Fruit fly (Drosophila melanogaster): Measurements from ENCODE around the gene CG14042.
A peak's percentile ranks its signal among the peaks of the same experiment; 100 is the strongest.

Gene CG14042

dm6 chr2L:5063936-5064335 is 26.4 kb downstream of the CG14042 start (continued):
- TF ChIP-seq hb (GFP tag; IDR thresholded peaks at IDR 0.05; ENCODE audit: partially characterized antibody) (no peak), wdn (GFP tag; IDR thresholded peaks at IDR 0.05) (no peak), CHES-1-like (GFP tag; optimal IDR thresholded peaks at IDR 0.05) (no peak), CG7839 (tag; optimal IDR thresholded peaks at IDR 0.05) (no peak), stc (GFP tag; IDR thresholded peaks at IDR 0.05) (no peak), Xrp1 (GFP tag; IDR thresholded peaks at IDR 0.05) (no peak), sqz (GFP tag; optimal IDR thresholded peaks at IDR 0.05) (peak; percentile 55), chn (GFP tag; optimal IDR thresholded peaks at IDR 0.05) (no peak), hkb (optimal IDR thresholded peaks at IDR 0.05) (no peak), hkb (GFP tag; IDR thresholded peaks at IDR 0.05) (no peak), Doc3 (GFP tag; IDR thresholded peaks at IDR 0.05; ENCODE audit: partially characterized antibody) (no peak), CG2875 (GFP tag; optimal IDR thresholded peaks at IDR 0.05) (no peak), CG10654 (GFP tag; optimal IDR thresholded peaks at IDR 0.05) (no peak), Asciz (GFP tag; optimal IDR thresholded peaks at IDR 0.05) (no peak), ewg (GFP tag; optimal IDR thresholded peaks at IDR 0.05) (peak; percentile 81), CG15514 (GFP tag; optimal IDR thresholded peaks at IDR 0.05) (peak; percentile 36), Ets97D (GFP tag; optimal IDR thresholded peaks at IDR 0.05) (no peak), zf30C (GFP tag; optimal IDR thresholded peaks at IDR 0.05) (no peak), D19B (GFP tag; optimal IDR thresholded peaks at IDR 0.05) (no peak), rib (GFP tag; IDR thresholded peaks at IDR 0.05) (0 out of 2 replicates have a peak, but pooled peaks have one; percentile 41), al (GFP tag; IDR thresholded peaks at IDR 0.05) (no peak), pzg (GFP tag; optimal IDR thresholded peaks at IDR 0.05) (peak; percentile 14), CG17359 (tag; optimal IDR thresholded peaks at IDR 0.05) (no peak), inv (GFP tag; IDR thresholded peaks at IDR 0.05; ENCODE audit: partially characterized antibody) (no peak), E2f2 (GFP tag; IDR thresholded peaks at IDR 0.05) (no peak), Fer1 (GFP tag; optimal IDR thresholded peaks at IDR 0.05) (peak; percentile 52), CG34376 (GFP tag; optimal IDR thresholded peaks at IDR 0.05) (peak; percentile 50), CG12942 (GFP tag; optimal IDR thresholded peaks at IDR 0.05) (no peak), CG10543 (GFP tag; optimal IDR thresholded peaks at IDR 0.05) (peak; percentile 51), sim (GFP tag; IDR thresholded peaks at IDR 0.05) (no peak), scrt (GFP tag; optimal IDR thresholded peaks at IDR 0.05) (peak; percentile 55), pros (GFP tag; optimal IDR thresholded peaks at IDR 0.05) (peak; percentile 58), CG31441 (GFP tag; IDR thresholded peaks at IDR 0.05) (no peak), HHEX (GFP tag; optimal IDR thresholded peaks at IDR 0.05) (no peak), CG2120 (GFP tag; optimal IDR thresholded peaks at IDR 0.05) (no peak), CG17912 (GFP tag; optimal IDR thresholded peaks at IDR 0.05) (no peak), chif (GFP tag; optimal IDR thresholded peaks at IDR 0.05) (no peak), knrl (GFP tag; IDR thresholded peaks at IDR 0.05; ENCODE audit: partially characterized antibody) (no peak), gem (tag; optimal IDR thresholded peaks at IDR 0.05) (no peak), seq (GFP tag; IDR thresholded peaks at IDR 0.05) (peak; percentile 43; the same call in 1 of the 2 replicates), wek (GFP tag; optimal IDR thresholded peaks at IDR 0.05) (peak; percentile 26), Hey (tag; optimal IDR thresholded peaks at IDR 0.05) (no peak), Dp (GFP tag; optimal IDR thresholded peaks at IDR 0.05) (no peak), lab (GFP tag; optimal IDR thresholded peaks at IDR 0.05) (peak; percentile 56), ci (GFP tag; IDR thresholded peaks at IDR 0.05) (no peak), tll (GFP tag; optimal IDR thresholded peaks at IDR 0.05) (no peak), Rx (GFP tag; IDR thresholded peaks at IDR 0.05) (no peak), Trl (optimal IDR thresholded peaks at IDR 0.05) (peak in 1 of 2 experiments; percentile 20), Trl (GFP tag; optimal IDR thresholded peaks at IDR 0.05) (no peak), CG17612 (GFP tag; IDR thresholded peaks at IDR 0.05) (no peak), CG34422 (GFP tag; IDR thresholded peaks at IDR 0.05) (0 out of 3 replicates have a peak, but pooled peaks have one; percentile 44)
